Worm (Caenorhabditis elegans) whole organism, L4/young adult: ENCODE data around the gene ZK154.1.

Experiments
- W03F9.2 ChIP-seq: fragments of 150-350 bp; optimal IDR thresholded peaks from 2 replicates; lab custom pipeline; 2014; ENCODE audit warnings: missing biosample characterization, missing genetic modification characterization
- dao-5 ChIP-seq: sonication (generic microtip); optimal IDR thresholded peaks from 2 replicates; lab custom pipeline; 2016; ENCODE audit warnings: missing genotype, missing genetic modification characterization, moderate library complexity, missing compliant biosample characterization
- him-1 ChIP-seq: sonication (generic microtip); optimal IDR thresholded peaks from 2 replicates; lab custom pipeline; 2016; ENCODE audit warnings: missing genotype, missing genetic modification reagents, missing genetic modification characterization, missing compliant biosample characterization

- no peak for TF ChIP-seq him-1 (tag; lab: Kevin White, UChicago)
- TF ChIP-seq dao-5 (tag; lab: Kevin White, UChicago): no peak
- no peak for TF ChIP-seq W03F9.2
These were observed 2.8 kb upstream of the ZK154.1 start, which contains the start of gene mec-7 for ce11 chrX:7776509-7777001.
